Fruit fly (Drosophila melanogaster) whole organism, prepupa: ENCODE data around the gene CG17959.

Experiments
- Blimp-1 ChIP-seq: fragments of 200-800 bp; sonication (Bioruptor generic); optimal IDR thresholded peaks from 3 replicates; lab custom pipeline; 2017; ENCODE audit warnings: missing biosample characterization, missing genetic modification characterization, mild to moderate bottlenecking, moderate library complexity, missing genetic modification reagents
- CG31627 ChIP-seq: fragments of 200-800 bp; sonication (Bioruptor generic); optimal IDR thresholded peaks from 3 replicates; lab custom pipeline; 2016; ENCODE audit warnings: missing biosample characterization, missing genetic modification characterization
- CG6792 ChIP-seq: fragments of 200-800 bp; sonication (Bioruptor generic); optimal IDR thresholded peaks from 3 replicates; lab custom pipeline; 2016; ENCODE audit warnings: missing biosample characterization, missing genetic modification characterization
- Gug ChIP-seq: fragments of 200-800 bp; sonication (Bioruptor generic); IDR thresholded peaks from 2 replicates; pipeline ENCODE4 v1.3.6; 2022; ENCODE audit warnings: missing biosample characterization, missing genetic modification characterization
- Lpt ChIP-seq: fragments of 200-800 bp; sonication (Bioruptor generic); optimal IDR thresholded peaks from 3 replicates; lab custom pipeline; 2016; ENCODE audit warnings: missing biosample characterization, missing genetic modification characterization
- Smox ChIP-seq: fragments of 200-800 bp; sonication (Bioruptor generic); optimal IDR thresholded peaks from 3 replicates; lab custom pipeline; 2016; ENCODE audit warnings: missing biosample characterization, missing genetic modification characterization
- dsx ChIP-seq: fragments of 200-800 bp; optimal IDR thresholded peaks from 3 replicates; lab custom pipeline; 2019; ENCODE audit warnings: missing biosample characterization, mild to moderate bottlenecking, missing genetic modification characterization, moderate library complexity; ENCODE audit not compliant: poor library complexity, severe bottlenecking
- fkh ChIP-seq: fragments of 200-800 bp; sonication (Bioruptor generic); optimal IDR thresholded peaks from 3 replicates; lab custom pipeline; 2017; ENCODE audit warnings: missing biosample characterization, mild to moderate bottlenecking, missing genetic modification characterization, moderate library complexity
- topi ChIP-seq: fragments of 200-800 bp; sonication (Bioruptor generic); optimal IDR thresholded peaks from 3 replicates; lab custom pipeline; 2016; ENCODE audit warnings: missing biosample characterization, missing genetic modification characterization
- vri ChIP-seq: fragments of 200-800 bp; sonication (Bioruptor generic); optimal IDR thresholded peaks from 3 replicates; lab custom pipeline; 2016; ENCODE audit warnings: missing biosample characterization, mild to moderate bottlenecking, missing genetic modification characterization

DNA sequence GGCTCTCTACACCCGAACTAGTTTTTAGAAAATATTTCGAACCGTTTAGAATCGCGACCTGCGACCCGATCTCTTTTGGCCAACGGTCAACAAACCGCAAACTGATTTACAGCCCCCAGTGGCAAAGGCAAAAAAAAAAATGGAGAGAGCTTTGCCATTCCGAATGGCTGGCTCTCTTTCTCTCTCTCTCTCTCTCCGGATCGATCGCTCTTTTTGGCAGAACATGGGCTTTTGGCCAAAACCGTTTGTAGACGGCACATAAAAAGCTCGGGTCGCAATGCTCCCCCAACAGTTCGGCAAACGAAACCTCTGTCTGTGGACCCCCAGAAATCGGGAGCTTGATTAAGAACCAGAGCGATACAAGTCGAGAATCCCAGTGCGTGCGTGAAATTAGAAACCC is 17.4 kb upstream of the CG17959 start, which contains the start of gene CG32793:
- TF ChIP-seq Gug (no peak), fkh (GFP tag; lab: Kevin White, UChicago) (no peak), Smox (no peak), Blimp-1 (GFP tag; lab: Kevin White, UChicago) (no peak), topi (GFP tag; lab: Kevin White, UChicago) (no peak), CG31627 (GFP tag; lab: Kevin White, UChicago) (no peak), Lpt (GFP tag; lab: Kevin White, UChicago) (no peak), vri (GFP tag; lab: Kevin White, UChicago) (no peak), dsx (GFP tag; lab: Kevin White, UChicago) (no peak), CG6792 (GFP tag; lab: Kevin White, UChicago) (no peak)
